Fruit fly (Drosophila melanogaster) Kc167 (cell line): ENCODE data around the gene Hsc20.

Experiments used
- Myc ChIP-seq: fragments of >200 bp; optimal IDR thresholded peaks from 2 replicates; lab custom pipeline; 2017; ENCODE audit warnings: missing external identifiers
- Sin3A ChIP-seq: fragments of >200 bp; optimal IDR thresholded peaks from 2 replicates; lab custom pipeline; 2018; ENCODE audit warnings: missing external identifiers
- h ChIP-seq: fragments of >200 bp; optimal IDR thresholded peaks from 3 replicates; lab custom pipeline; 2018; ENCODE audit warnings: missing external identifiers
- insv ChIP-seq: fragments of >200 bp; optimal IDR thresholded peaks from 3 replicates; lab custom pipeline; 2018; ENCODE audit warnings: missing external identifiers
- psq ChIP-seq: fragments of >200 bp; optimal IDR thresholded peaks from 2 replicates; lab custom pipeline; 2017; ENCODE audit warnings: missing external identifiers
- ttk ChIP-seq: sonication (Bioruptor generic); optimal IDR thresholded peaks from 2 replicates; lab custom pipeline; 2017; ENCODE audit warnings: missing external identifiers

Hsc20 gene

dm6 chr3L:16215411-16215810 lies 17.5 kb upstream of the Hsc20 start:
- TF ChIP-seq h (lab: Kevin White, UChicago) (no peak), Sin3A (lab: Kevin White, UChicago) (no peak), insv (lab: Kevin White, UChicago) (no peak), psq (lab: Kevin White, UChicago) (no peak), ttk (no peak), Myc (lab: Kevin White, UChicago) (no peak)

dm6 chr3L:16215816-16216215 lies 17.1 kb upstream of the Hsc20 start:
- TF ChIP-seq Sin3A (lab: Kevin White, UChicago) = no peak
- TF ChIP-seq psq (lab: Kevin White, UChicago) = no peak
- no peak for TF ChIP-seq insv (lab: Kevin White, UChicago)
- no peak for TF ChIP-seq Myc (lab: Kevin White, UChicago)
- TF ChIP-seq ttk = no peak
- TF ChIP-seq h (lab: Kevin White, UChicago) = no peak

dm6 chr3L:16217203-16217602 lies 15.7 kb upstream of the Hsc20 start, which contains the start of gene CG13073:
Gene CG13073, minus strand, starts transcription at chr3L:16217303.
- no peak for TF ChIP-seq h (lab: Kevin White, UChicago)
- TF ChIP-seq psq (lab: Kevin White, UChicago) = no peak
- no peak for TF ChIP-seq Sin3A (lab: Kevin White, UChicago)
- TF ChIP-seq insv (lab: Kevin White, UChicago) = no peak
- no peak for TF ChIP-seq ttk
- TF ChIP-seq Myc (lab: Kevin White, UChicago) = no peak

- no peak for TF ChIP-seq Sin3A (lab: Kevin White, UChicago)
- TF ChIP-seq h (lab: Kevin White, UChicago) = no peak
- no peak for TF ChIP-seq Myc (lab: Kevin White, UChicago)
- no peak for TF ChIP-seq insv (lab: Kevin White, UChicago)
- TF ChIP-seq psq (lab: Kevin White, UChicago) = no peak
- TF ChIP-seq ttk = no peak
Measured at dm6 chr3L:16217935-16218334, 15.0 kb upstream of the Hsc20 start.

DNA sequence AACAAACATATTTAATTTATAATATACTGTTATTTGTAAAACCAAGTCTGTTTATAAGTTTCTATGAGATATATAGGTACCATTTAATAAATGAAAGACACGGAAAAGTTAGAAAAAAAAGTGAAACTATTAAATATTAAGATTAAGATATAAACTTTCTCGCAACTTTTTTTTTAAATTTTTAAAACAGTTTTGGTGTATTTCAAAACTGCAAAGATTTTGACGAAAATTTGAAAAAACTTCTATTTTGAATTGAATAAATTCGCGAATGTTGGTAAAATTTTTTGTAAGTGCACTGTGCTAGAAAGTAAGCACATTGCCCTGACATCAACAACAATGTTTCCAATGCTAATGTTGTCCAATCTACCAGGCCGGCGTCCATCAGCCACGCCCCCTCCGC lies 11.6 kb upstream of the Hsc20 start:
- TF ChIP-seq psq (lab: Kevin White, UChicago) = no peak
- no peak for TF ChIP-seq ttk
- no peak for TF ChIP-seq Myc (lab: Kevin White, UChicago)
- TF ChIP-seq Sin3A (lab: Kevin White, UChicago) = no peak
- no peak for TF ChIP-seq h (lab: Kevin White, UChicago)
- no peak for TF ChIP-seq insv (lab: Kevin White, UChicago)

dm6 chr3L:16221800-16222199 lies 11.1 kb upstream of the Hsc20 start:
- TF ChIP-seq h (lab: Kevin White, UChicago) (no peak), Myc (lab: Kevin White, UChicago) (no peak), Sin3A (lab: Kevin White, UChicago) (no peak), psq (lab: Kevin White, UChicago) (no peak), insv (lab: Kevin White, UChicago) (no peak), ttk (no peak)

- TF ChIP-seq Sin3A (lab: Kevin White, UChicago) (no peak), Myc (lab: Kevin White, UChicago) (no peak), psq (lab: Kevin White, UChicago) (no peak), ttk (no peak), h (lab: Kevin White, UChicago) (no peak), insv (lab: Kevin White, UChicago) (no peak)
Measured at dm6 chr3L:16225175-16225574, 7.8 kb upstream of the Hsc20 start.

DNA sequence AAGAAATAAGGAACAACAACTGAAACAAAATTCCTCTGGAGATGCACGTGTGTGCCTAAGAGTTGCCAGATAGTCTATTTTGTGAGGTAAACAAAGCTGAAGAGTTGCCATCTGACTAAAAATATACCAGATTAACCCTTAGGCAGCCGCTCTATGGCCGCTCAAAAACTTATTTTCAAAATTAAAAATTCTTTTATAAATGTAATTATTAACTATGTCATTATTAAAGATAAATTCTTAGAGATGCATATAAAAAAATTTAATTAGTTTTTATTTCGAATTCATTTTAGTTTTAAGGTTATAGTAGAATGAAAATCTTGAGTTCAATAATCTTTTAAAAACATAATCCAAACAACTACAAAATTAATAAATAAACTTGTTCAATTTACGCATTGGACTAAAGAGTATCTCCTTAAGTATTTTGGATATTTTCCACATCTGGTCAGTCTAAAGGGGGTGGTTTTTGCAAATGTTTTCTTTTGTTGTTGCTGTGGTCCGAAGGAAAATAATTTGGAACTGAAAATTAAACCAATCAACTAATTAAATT lies 4.2 kb upstream of the Hsc20 start, which contains the start of gene Tmx3:
Gene Tmx3 (plus strand): TSS at position 442 of the 547 bp plus-strand sequence.
- TF ChIP-seq h (lab: Kevin White, UChicago) (no peak), Sin3A (lab: Kevin White, UChicago) (no peak), psq (lab: Kevin White, UChicago) (no peak)

DNA sequence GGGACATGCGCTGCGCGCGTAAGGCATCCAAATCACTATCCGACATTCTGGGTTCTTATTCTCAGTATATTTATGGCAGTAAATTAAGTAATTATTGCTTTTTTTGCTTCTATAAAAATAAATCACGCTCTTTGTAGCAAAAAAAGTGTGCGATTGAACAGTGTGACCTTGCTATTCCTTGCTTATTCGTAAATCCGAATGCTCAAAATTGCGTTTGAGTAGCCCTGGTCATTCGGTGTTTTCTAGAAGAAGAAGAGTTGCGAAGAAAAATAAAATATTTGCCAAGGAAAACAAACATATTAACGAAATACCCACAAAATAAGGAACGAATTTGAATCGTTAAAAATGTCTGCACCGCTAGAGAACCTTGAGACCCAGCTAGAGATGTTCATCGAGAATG lies 1.1 kb upstream of the Hsc20 start, which contains the start of the genes PDCD-5 and MED10:
Gene PDCD-5 (minus strand): TSS at position 182 of the 400 bp plus-strand sequence.
Gene MED10 (plus strand): TSS at position 228 of the 400 bp plus-strand sequence.
- TF ChIP-seq ttk = no peak
- no peak for TF ChIP-seq insv (lab: Kevin White, UChicago)
- no peak for TF ChIP-seq Myc (lab: Kevin White, UChicago)
- TF ChIP-seq psq (lab: Kevin White, UChicago) = no peak

- no peak for TF ChIP-seq ttk
- TF ChIP-seq h (lab: Kevin White, UChicago) = no peak
- TF ChIP-seq Myc (lab: Kevin White, UChicago) = no peak
- TF ChIP-seq insv (lab: Kevin White, UChicago) = no peak
- TF ChIP-seq Sin3A (lab: Kevin White, UChicago) = no peak
- no peak for TF ChIP-seq psq (lab: Kevin White, UChicago)
Measured at dm6 chr3L:16233850-16234494, 1.0 kb downstream of the Hsc20 start.

DNA sequence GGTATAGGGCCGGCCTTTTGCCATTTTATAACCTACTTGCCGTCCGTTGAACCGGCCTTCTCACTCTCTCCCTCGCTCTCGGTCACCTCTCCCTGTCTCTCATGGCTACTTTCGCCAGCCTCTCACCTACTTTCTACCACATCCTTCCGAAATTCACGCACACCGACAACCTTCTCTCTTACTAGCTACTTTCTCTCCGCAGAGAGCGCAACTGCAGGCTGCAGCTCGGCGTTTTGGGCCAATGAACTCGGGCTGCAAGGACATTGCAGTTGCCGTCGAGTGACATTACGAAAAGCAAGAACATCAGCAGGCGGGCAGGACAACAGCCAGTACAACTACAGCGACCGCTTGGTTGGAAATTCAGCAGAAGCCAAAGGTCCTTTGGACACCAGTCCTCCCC lies 8.4 kb downstream of the Hsc20 start:
- TF ChIP-seq insv (lab: Kevin White, UChicago) (no peak), Myc (lab: Kevin White, UChicago) (no peak), h (lab: Kevin White, UChicago) (no peak), psq (lab: Kevin White, UChicago) (no peak), Sin3A (lab: Kevin White, UChicago) (no peak), ttk (no peak)

DNA sequence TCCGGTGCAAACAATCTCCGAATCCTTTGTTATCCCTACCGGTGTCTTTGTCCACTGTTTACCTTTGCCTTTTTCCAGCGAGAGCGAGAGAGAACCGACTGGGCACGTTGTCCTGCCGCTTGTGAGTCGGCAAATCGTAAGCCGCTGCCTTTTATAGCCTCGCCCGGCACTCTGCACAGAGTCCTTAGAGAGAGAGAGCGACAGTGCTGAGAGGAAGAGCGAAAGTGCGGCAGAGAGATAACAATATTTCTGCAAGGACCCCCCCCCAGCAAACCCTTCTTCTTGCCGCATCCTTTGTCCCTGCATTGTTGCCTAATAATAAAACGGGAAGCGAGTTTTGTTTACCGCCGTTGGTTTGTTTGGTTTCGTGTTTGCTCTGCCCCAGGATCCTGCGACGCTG lies 19.3 kb downstream of the Hsc20 start, which contains the start of gene CG13055:
Gene CG13055 (minus strand): TSS at position 101 of the 400 bp plus-strand sequence.
- TF ChIP-seq insv (lab: Kevin White, UChicago) (no peak), ttk (no peak), Myc (lab: Kevin White, UChicago) (no peak), h (lab: Kevin White, UChicago) (no peak), psq (lab: Kevin White, UChicago) (no peak), Sin3A (lab: Kevin White, UChicago) (no peak)
